Worm (Caenorhabditis elegans): Measurements from ENCODE around the gene F48G7.13.

Gene F48G7.13

ce11 chrV:631832-632231 is 16.5 kb downstream of the F48G7.13 start (continued):
- TF ChIP-seq Y116A8C.19 (tag; optimal IDR thresholded peaks at IDR 0.05; ENCODE audit: borderline replicate concordance) (no peak), pag-3 (tag; optimal IDR thresholded peaks at IDR 0.05; ENCODE audit: borderline replicate concordance, insufficient read depth) (no peak), ceh-88 (GFP tag; IDR thresholded peaks at IDR 0.05) (no peak), aha-1 (tag; optimal IDR thresholded peaks at IDR 0.05) (no peak), lin-14 (GFP tag; optimal IDR thresholded peaks at IDR 0.05) (no peak), pqm-1 (tag; optimal IDR thresholded peaks at IDR 0.05) (no peak), dsc-1 (tag; optimal IDR thresholded peaks at IDR 0.05) (no peak), elt-3 (tag; optimal IDR thresholded peaks at IDR 0.05) (no peak), efl-1 (optimal IDR thresholded peaks at IDR 0.05) (peak; percentile 11 to 22), efl-1 (GFP tag; optimal IDR thresholded peaks at IDR 0.05 in 1 of 2) (peak in 1 of 2 experiments; percentile 62), nhr-20 (tag; optimal IDR thresholded peaks at IDR 0.05) (peak; percentile 29), egl-13 (tag; optimal IDR thresholded peaks at IDR 0.05) (no peak), xbp-1 (tag; optimal IDR thresholded peaks at IDR 0.05) (no peak), nhr-11 (tag; optimal IDR thresholded peaks at IDR 0.05) (no peak), fos-1 (tag; optimal IDR thresholded peaks at IDR 0.05) (no peak)

- TF ChIP-seq aly-2 (tag; optimal IDR thresholded peaks at IDR 0.05) (no peak), nhr-85 (tag) (peak; percentile 58)
These were observed 19.5 kb downstream of the F48G7.13 start, which contains the start of gene F48G7.10 for ce11 chrV:634855-635254. Gene F48G7.10, minus strand, starts transcription at chrV:634955.

- no peak for TF ChIP-seq nhr-237 (tag; optimal IDR thresholded peaks at IDR 0.05)
- TF ChIP-seq nhr-47 (tag; optimal IDR thresholded peaks at IDR 0.05), result no peak
- no peak for TF ChIP-seq ceh-88 (GFP tag; IDR thresholded peaks at IDR 0.05)
- no peak for TF ChIP-seq swsn-7 (tag; optimal IDR thresholded peaks at IDR 0.05)
- TF ChIP-seq aha-1 (tag; optimal IDR thresholded peaks at IDR 0.05), result no peak
- no peak for TF ChIP-seq skn-1 (tag; optimal IDR thresholded peaks at IDR 0.05)
- TF ChIP-seq ceh-82 (tag; optimal IDR thresholded peaks at IDR 0.05), result no peak
- TF ChIP-seq blmp-1 (tag; optimal IDR thresholded peaks at IDR 0.05), result peak; percentile 35
- no peak for TF ChIP-seq fkh-8 (tag; optimal IDR thresholded peaks at IDR 0.05)
- TF ChIP-seq C16A3.4 (tag; optimal IDR thresholded peaks at IDR 0.05), result peak; percentile 27
- no peak for TF ChIP-seq nhr-11 (tag; optimal IDR thresholded peaks at IDR 0.05)
- no peak for TF ChIP-seq egl-27 (tag; optimal IDR thresholded peaks at IDR 0.05)
- peak; percentile 33 for TF ChIP-seq nhr-20 (tag; optimal IDR thresholded peaks at IDR 0.05)
- no peak for TF ChIP-seq fkh-4 (tag; optimal IDR thresholded peaks at IDR 0.05; ENCODE audit: borderline replicate concordance)
- peak in 1 of 2 experiments; percentile 67 for TF ChIP-seq lin-35 (GFP tag; optimal IDR thresholded peaks at IDR 0.05)
- no peak for TF ChIP-seq nhr-19 (GFP tag; conservative IDR thresholded peaks at IDR 0.05)
- TF ChIP-seq lin-39 (tag; optimal IDR thresholded peaks at IDR 0.05), result no peak
- TF ChIP-seq pag-3 (tag; optimal IDR thresholded peaks at IDR 0.05; ENCODE audit: borderline replicate concordance, insufficient read depth), result no peak
- TF ChIP-seq mdl-1 (tag; optimal IDR thresholded peaks at IDR 0.05), result peak in 1 of 2 experiments; percentile 47
- no peak for TF ChIP-seq jun-1 (tag; optimal IDR thresholded peaks at IDR 0.05)
- TF ChIP-seq efl-1 (optimal IDR thresholded peaks at IDR 0.05), result no peak
- no peak for TF ChIP-seq efl-1 (GFP tag; optimal IDR thresholded peaks at IDR 0.05 in 1 of 2)
- TF ChIP-seq ztf-11 (tag; optimal IDR thresholded peaks at IDR 0.05), result no peak
- TF ChIP-seq nhr-85 (tag), result peak; percentile 80
- no peak for TF ChIP-seq nhr-77 (tag; optimal IDR thresholded peaks at IDR 0.05)
- TF ChIP-seq unc-130 (tag; optimal IDR thresholded peaks at IDR 0.05), result peak; percentile 20
- no peak for TF ChIP-seq fos-1 (tag; optimal IDR thresholded peaks at IDR 0.05)
- no peak for TF ChIP-seq dpl-1 (GFP tag; optimal IDR thresholded peaks at IDR 0.05)
- no peak for TF ChIP-seq mep-1 (tag; optimal IDR thresholded peaks at IDR 0.05)
- TF ChIP-seq elt-2 (tag; optimal IDR thresholded peaks at IDR 0.05), result peak; percentile 29
- TF ChIP-seq snpc-4 (tag; optimal IDR thresholded peaks at IDR 0.05), result peak; percentile 66
- TF ChIP-seq grh-1 (GFP tag; IDR thresholded peaks at IDR 0.05), result no peak
- peak; percentile 95 for TF ChIP-seq lin-14 (GFP tag; optimal IDR thresholded peaks at IDR 0.05)
- peak; percentile 27 for TF ChIP-seq nhr-71 (tag; optimal IDR thresholded peaks at IDR 0.05)
- no peak for TF ChIP-seq lin-13 (GFP tag; optimal IDR thresholded peaks at IDR 0.05)
- no peak for TF ChIP-seq Y116A8C.19 (tag; optimal IDR thresholded peaks at IDR 0.05; ENCODE audit: borderline replicate concordance)
- no peak for TF ChIP-seq isw-1 (GFP tag; IDR thresholded peaks at IDR 0.05)
- peak in 1 of 6 experiments; percentile 8 for TF ChIP-seq elt-3 (tag; optimal IDR thresholded peaks at IDR 0.05)
- no peak for TF ChIP-seq unc-62 (GFP tag; optimal IDR thresholded peaks at IDR 0.05)
- TF ChIP-seq ets-5 (GFP tag; IDR thresholded peaks at IDR 0.05), result no peak
- no peak for TF ChIP-seq ceh-8 (GFP tag; optimal IDR thresholded peaks at IDR 0.05)
- peak; percentile 0 for TF ChIP-seq nhr-90 (tag; optimal IDR thresholded peaks at IDR 0.05; ENCODE audit: poor library complexity)
These were observed 20.3 kb downstream of the F48G7.13 start for ce11 chrV:635630-636029.
